Worm (Caenorhabditis elegans): ENCODE measurements around the gene C02F12.8.
A peak's percentile ranks its signal among the peaks of the same experiment; 100 is the strongest.

C02F12.8 gene

ce11 chrX:3693138-3693537 is at the start of gene C02F12.8:
TSS of gene C02F12.8 (minus strand) at chrX:3693238.
- TF ChIP-seq ceh-18 (tag; optimal IDR thresholded peaks at IDR 0.05) (no peak), elt-4 (tag; optimal IDR thresholded peaks at IDR 0.05) (no peak), ztf-16 (tag; optimal IDR thresholded peaks at IDR 0.05) (no peak), pha-4 (tag; optimal IDR thresholded peaks at IDR 0.05) (no peak)

- no peak for TF ChIP-seq unc-42 (tag; optimal IDR thresholded peaks at IDR 0.05)
- no peak for TF ChIP-seq ceh-14 (tag; optimal IDR thresholded peaks at IDR 0.05)
- no peak for TF ChIP-seq ref-2 (tag; optimal IDR thresholded peaks at IDR 0.05)
- no peak for TF ChIP-seq ceh-34 (tag; optimal IDR thresholded peaks at IDR 0.05)
- TF ChIP-seq pha-4 (tag; optimal IDR thresholded peaks at IDR 0.05): no peak
- no peak for TF ChIP-seq Y22D7AL.16 (tag; optimal IDR thresholded peaks at IDR 0.05)
- TF ChIP-seq unc-86 (tag; optimal IDR thresholded peaks at IDR 0.05): no peak
- TF ChIP-seq hlh-8 (tag; optimal IDR thresholded peaks at IDR 0.05): no peak
- TF ChIP-seq T23F11.4 (GFP tag; optimal IDR thresholded peaks at IDR 0.05): no peak
- TF ChIP-seq ceh-24 (tag; optimal IDR thresholded peaks at IDR 0.05): no peak
- TF ChIP-seq ceh-19 (GFP tag; optimal IDR thresholded peaks at IDR 0.05): no peak
- TF ChIP-seq fax-1 (tag; optimal IDR thresholded peaks at IDR 0.05): no peak
- TF ChIP-seq ceh-48 (tag; optimal IDR thresholded peaks at IDR 0.05): no peak
- no peak for TF ChIP-seq ceh-2 (tag; optimal IDR thresholded peaks at IDR 0.05)
- TF ChIP-seq K02D7.2 (tag; optimal IDR thresholded peaks at IDR 0.05): no peak
- no peak for TF ChIP-seq ama-1 (optimal IDR thresholded peaks at IDR 0.05)
- TF ChIP-seq ceh-6 (GFP tag; optimal IDR thresholded peaks at IDR 0.05): no peak
- no peak for TF ChIP-seq tbx-2 (tag; optimal IDR thresholded peaks at IDR 0.05)
- TF ChIP-seq hlh-30 (tag; optimal IDR thresholded peaks at IDR 0.05; ENCODE audit: insufficient read depth): no peak
These were observed 49.2 kb upstream of the C02F12.8 start, which contains the start of gene fkh-2 for ce11 chrX:3742223-3742622. TSS of gene fkh-2 (minus strand) at chrX:3742323.

- TF ChIP-seq tbx-2 (tag; optimal IDR thresholded peaks at IDR 0.05) (no peak), unc-55 (GFP tag; optimal IDR thresholded peaks at IDR 0.05) (peak; percentile 47), ceh-45 (GFP tag; IDR thresholded peaks at IDR 0.05) (no peak)
These were observed 45.6 kb upstream of the C02F12.8 start for ce11 chrX:3738617-3739016.

ce11 chrX:3733732-3734131 is 40.7 kb upstream of the C02F12.8 start, which contains the start of gene tag-18:
TSS of gene tag-18 (minus strand) at chrX:3734036.
- TF ChIP-seq pax-1 (tag; optimal IDR thresholded peaks at IDR 0.05): no peak
- no peak for TF ChIP-seq ref-2 (tag; optimal IDR thresholded peaks at IDR 0.05)
- TF ChIP-seq ceh-6 (GFP tag; optimal IDR thresholded peaks at IDR 0.05): no peak
- no peak for TF ChIP-seq eyg-1 (tag; optimal IDR thresholded peaks at IDR 0.05)
- no peak for TF ChIP-seq K09A11.1 (tag; optimal IDR thresholded peaks at IDR 0.05; ENCODE audit: insufficient read depth)
- TF ChIP-seq nfya-1 (tag; optimal IDR thresholded peaks at IDR 0.05): no peak
- TF ChIP-seq ahr-1 (tag; optimal IDR thresholded peaks at IDR 0.05): no peak
- TF ChIP-seq ceh-30 (tag; optimal IDR thresholded peaks at IDR 0.05): no peak
- TF ChIP-seq nhr-11 (tag; optimal IDR thresholded peaks at IDR 0.05): no peak
- no peak for TF ChIP-seq K02D7.2 (tag; optimal IDR thresholded peaks at IDR 0.05)
- TF ChIP-seq pha-4 (tag; optimal IDR thresholded peaks at IDR 0.05): no peak
- TF ChIP-seq unc-3 (GFP tag; conservative IDR thresholded peaks at IDR 0.05): no peak
- TF ChIP-seq unc-3 (tag; optimal IDR thresholded peaks at IDR 0.05): no peak
- TF ChIP-seq pha-2 (tag; optimal IDR thresholded peaks at IDR 0.05): no peak

- TF ChIP-seq ahr-1 (tag; optimal IDR thresholded peaks at IDR 0.05) (no peak), nhr-232 (tag; optimal IDR thresholded peaks at IDR 0.05) (no peak), unc-3 (GFP tag; conservative IDR thresholded peaks at IDR 0.05) (no peak), unc-3 (tag; optimal IDR thresholded peaks at IDR 0.05) (no peak), sdc-2 (tag; optimal IDR thresholded peaks at IDR 0.05) (no peak), eyg-1 (tag; optimal IDR thresholded peaks at IDR 0.05) (no peak), ceh-19 (GFP tag; optimal IDR thresholded peaks at IDR 0.05) (no peak), sox-4 (tag; optimal IDR thresholded peaks at IDR 0.05) (no peak), K09A11.1 (tag; optimal IDR thresholded peaks at IDR 0.05; ENCODE audit: insufficient read depth) (no peak), hlh-6 (tag; optimal IDR thresholded peaks at IDR 0.05) (no peak), fkh-10 (GFP tag; optimal IDR thresholded peaks at IDR 0.05) (no peak), C08G9.2 (tag; optimal IDR thresholded peaks at IDR 0.05) (no peak), rnt-1 (tag; optimal IDR thresholded peaks at IDR 0.05) (peak; percentile 32), nhr-11 (tag; optimal IDR thresholded peaks at IDR 0.05) (no peak), ceh-2 (tag; optimal IDR thresholded peaks at IDR 0.05) (no peak), pha-2 (tag; optimal IDR thresholded peaks at IDR 0.05) (no peak), madf-2 (tag; optimal IDR thresholded peaks at IDR 0.05) (no peak), lin-11 (tag; optimal IDR thresholded peaks at IDR 0.05) (no peak), tbx-2 (tag; optimal IDR thresholded peaks at IDR 0.05) (peak; percentile 1), sox-2 (GFP tag; IDR thresholded peaks at IDR 0.05) (no peak), ceh-18 (tag; optimal IDR thresholded peaks at IDR 0.05) (peak; percentile 58), lim-6 (tag; optimal IDR thresholded peaks at IDR 0.05) (no peak), C38D4.7 (GFP tag; optimal IDR thresholded peaks at IDR 0.05) (no peak)
These were observed 40.3 kb upstream of the C02F12.8 start for ce11 chrX:3733321-3733720.

Measured in whole organism, late embryonic.